Fruit fly (Drosophila melanogaster): ENCODE data around the gene CG33189.

DNA sequence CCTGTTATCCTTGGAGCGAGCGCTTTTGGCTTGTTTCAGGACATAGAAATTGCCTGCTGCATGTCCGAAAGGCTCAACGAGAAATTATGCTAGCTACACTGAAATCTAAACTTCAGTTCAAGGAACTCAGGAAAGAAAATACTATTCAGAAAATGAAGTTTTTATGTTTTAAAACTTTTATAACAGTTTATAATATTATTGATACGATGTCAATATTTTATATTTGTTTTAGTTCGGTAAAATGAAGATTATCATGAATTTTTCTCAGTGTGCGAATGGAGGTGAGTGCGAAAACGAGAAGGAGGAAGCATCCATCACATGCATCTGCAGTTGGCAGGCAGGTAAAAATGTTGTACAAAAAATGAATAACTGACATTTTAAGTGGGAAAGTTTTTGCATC, 34.2 kb downstream of the CG33189 start:
- TF ChIP-seq CG8478 (optimal IDR thresholded peaks at IDR 0.05): no peak
- TF ChIP-seq CTCF (optimal IDR thresholded peaks at IDR 0.05): no peak
